Worm (Caenorhabditis elegans): ENCODE results near the gene daf-5.

ce11 chrII:14074825-14075224 lies 22.7 kb upstream of the daf-5 start:
- TF ChIP-seq him-1 (tag; optimal IDR thresholded peaks at IDR 0.05) (no peak), dao-5 (tag; optimal IDR thresholded peaks at IDR 0.05) (no peak), W03F9.2 (tag; optimal IDR thresholded peaks at IDR 0.05) (no peak)
